Worm (Caenorhabditis elegans) whole organism, mixed stage, embryonic: Measurements from ENCODE around the gene W02A2.5.

Experiments used
- ces-1 ChIP-seq: fragments of 150-350 bp; optimal IDR thresholded peaks from 2 replicates; lab custom pipeline; 2014; ENCODE audit warnings: missing biosample characterization, missing genetic modification reagents, missing genetic modification characterization
- lin-13 ChIP-seq: fragments of 150-350 bp; optimal IDR thresholded peaks from 2 replicates; lab custom pipeline; 2014; ENCODE audit warnings: missing biosample characterization, missing genetic modification characterization
- lsy-2 ChIP-seq: fragments of 150-350 bp; optimal IDR thresholded peaks from 2 replicates; lab custom pipeline; 2014; ENCODE audit warnings: missing biosample characterization, missing genetic modification characterization
- nhr-237 ChIP-seq: fragments of 150-350 bp; optimal IDR thresholded peaks from 2 replicates; lab custom pipeline; 2014; ENCODE audit warnings: missing biosample characterization, missing genetic modification characterization
- nhr-76 ChIP-seq: sonication (generic microtip); optimal IDR thresholded peaks from 2 replicates; lab custom pipeline; 2017; ENCODE audit warnings: missing biosample characterization, missing genetic modification characterization
- pha-4 ChIP-seq: fragments of 150-350 bp; optimal IDR thresholded peaks from 2 replicates; lab custom pipeline; 2018; ENCODE audit warnings: missing biosample characterization, missing genetic modification reagents, missing genetic modification characterization
- snpc-4 ChIP-seq: fragments of 150-350 bp; optimal IDR thresholded peaks from 2 replicates; lab custom pipeline; 2014; ENCODE audit warnings: missing biosample characterization, missing genetic modification characterization
- sptf-1 ChIP-seq: sonication (generic microtip); optimal IDR thresholded peaks from 2 replicates; lab custom pipeline; 2017; ENCODE audit warnings: mild to moderate bottlenecking, missing genetic modification characterization, moderate library complexity, missing compliant biosample characterization
- tbx-8 ChIP-seq: fragments of 200-800 bp; sonication (Bioruptor generic); optimal IDR thresholded peaks from 2 replicates; lab custom pipeline; 2018; ENCODE audit warnings: mild to moderate bottlenecking, missing genetic modification characterization, moderate library complexity, missing compliant biosample characterization
- unc-120 ChIP-seq: sonication (generic microtip); optimal IDR thresholded peaks from 2 replicates; lab custom pipeline; 2017; ENCODE audit warnings: missing genetic modification characterization, missing compliant biosample characterization; ENCODE audit not compliant: poor library complexity, severe bottlenecking
- unc-39 ChIP-seq: fragments of 150-350 bp; optimal IDR thresholded peaks from 2 replicates; lab custom pipeline; 2014; ENCODE audit warnings: missing biosample characterization, missing genetic modification characterization
- unc-62 ChIP-seq: fragments of 150-350 bp; optimal IDR thresholded peaks from 2 replicates; lab custom pipeline; 2014; ENCODE audit warnings: missing biosample characterization, missing genetic modification reagents, missing genetic modification characterization
- zip-8 ChIP-seq: fragments of 150-350 bp; optimal IDR thresholded peaks from 2 replicates; lab custom pipeline; 2014; ENCODE audit warnings: missing biosample characterization, missing genetic modification characterization

- no peak for TF ChIP-seq unc-39 (tag; lab: Kevin White, UChicago)
- no peak for TF ChIP-seq unc-62 (GFP tag; lab: Kevin White, UChicago)
- TF ChIP-seq lin-13 (tag; lab: Kevin White, UChicago): no peak
- TF ChIP-seq pha-4 (tag; lab: Kevin White, UChicago): no peak
- no peak for TF ChIP-seq tbx-8 (GFP tag; lab: Kevin White, UChicago)
- no peak for TF ChIP-seq snpc-4 (tag; lab: Kevin White, UChicago)
- TF ChIP-seq zip-8 (tag; lab: Kevin White, UChicago): no peak
- TF ChIP-seq ces-1: no peak
- no peak for TF ChIP-seq nhr-237
- no peak for TF ChIP-seq sptf-1
- no peak for TF ChIP-seq unc-120 (tag; lab: Kevin White, UChicago)
- TF ChIP-seq lsy-2 (tag; lab: Kevin White, UChicago): no peak
- TF ChIP-seq nhr-76 (tag; lab: Kevin White, UChicago): no peak
Observed at ce11 chrIV:13347232-13347715, 4.6 kb downstream of the W02A2.5 start, which contains the start of gene W02A2.9.
